Fruit fly (Drosophila melanogaster): ENCODE data around the gene eRF1.

Gene eRF1

DNA sequence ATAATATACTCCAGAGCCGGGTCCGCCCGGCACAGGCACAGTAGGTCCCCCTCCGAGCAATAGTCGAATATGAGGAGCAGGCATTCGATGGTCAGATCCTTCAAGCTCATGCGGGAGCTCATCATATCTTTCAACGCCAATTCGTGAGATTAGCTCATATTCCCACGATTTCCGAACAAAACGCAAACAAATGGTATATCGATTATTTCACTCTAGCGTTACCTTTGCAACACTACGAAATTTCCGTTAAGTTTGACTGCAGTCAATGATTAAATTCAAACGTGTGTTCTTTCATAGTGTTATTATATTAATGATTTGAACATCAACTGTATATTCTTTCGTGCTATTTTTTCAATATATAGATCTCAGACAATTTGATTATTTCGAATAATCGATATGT is 45.2 kb downstream of the eRF1 start, which contains the start of gene CG33969 (continued):
- TF ChIP-seq chn (GFP tag; optimal IDR thresholded peaks at IDR 0.05) (no peak), esg (GFP tag; conservative IDR thresholded peaks at IDR 0.05) (no peak), CG10366 (GFP tag; IDR thresholded peaks at IDR 0.05) (no peak), ato (GFP tag; IDR thresholded peaks at IDR 0.05; ENCODE audit: partially characterized antibody) (0 out of 2 replicates have a peak, but pooled peaks have one; percentile 26), CG31224 (GFP tag; IDR thresholded peaks at IDR 0.05) (no peak), Kr (GFP tag; optimal IDR thresholded peaks at IDR 0.05) (no peak), ken (GFP tag; IDR thresholded peaks at IDR 0.05) (no peak), CG1792 (GFP tag; optimal IDR thresholded peaks at IDR 0.05) (no peak), HmgD (GFP tag; optimal IDR thresholded peaks at IDR 0.05) (no peak), lilli (GFP tag; optimal IDR thresholded peaks at IDR 0.05) (no peak), CG4424 (GFP tag; optimal IDR thresholded peaks at IDR 0.05) (no peak), Neu2 (GFP tag; optimal IDR thresholded peaks at IDR 0.05; ENCODE audit: borderline replicate concordance) (no peak), CG8359 (GFP tag; optimal IDR thresholded peaks at IDR 0.05; ENCODE audit: borderline replicate concordance) (no peak), kah (GFP tag; optimal IDR thresholded peaks at IDR 0.05) (no peak), so (GFP tag; IDR thresholded peaks at IDR 0.05) (no peak), CG1647 (GFP tag; optimal IDR thresholded peaks at IDR 0.05) (no peak), CG7271 (tag; optimal IDR thresholded peaks at IDR 0.05) (no peak), MTF-1 (GFP tag; optimal IDR thresholded peaks at IDR 0.05; ENCODE audit: borderline replicate concordance) (no peak), bsh (GFP tag; optimal IDR thresholded peaks at IDR 0.05) (no peak), br (optimal IDR thresholded peaks at IDR 0.05) (no peak), dan (GFP tag; IDR thresholded peaks at IDR 0.05) (no peak), pan (optimal IDR thresholded peaks at IDR 0.05) (no peak), pan (GFP tag; optimal IDR thresholded peaks at IDR 0.05 in 1 of 2, IDR thresholded peaks at IDR 0.05 in 1 of 2) (no peak), HLH4C (GFP tag; IDR thresholded peaks at IDR 0.05; ENCODE audit: partially characterized antibody) (peak; percentile 14; the same call in 1 of the 3 replicates), twi (tag; optimal IDR thresholded peaks at IDR 0.05) (no peak), Ptx1 (GFP tag; IDR thresholded peaks at IDR 0.05) (no peak), CG13894 (tag; optimal IDR thresholded peaks at IDR 0.05) (no peak), BEAF-32 (GFP tag; optimal IDR thresholded peaks at IDR 0.05) (peak; percentile 58), klu (GFP tag; IDR thresholded peaks at IDR 0.05) (no peak), CG12299 (tag; optimal IDR thresholded peaks at IDR 0.05) (no peak), CG17802 (tag; optimal IDR thresholded peaks at IDR 0.05) (no peak), CG3838 (GFP tag; optimal IDR thresholded peaks at IDR 0.05) (no peak), sc (optimal IDR thresholded peaks at IDR 0.05) (no peak), sc (GFP tag; optimal IDR thresholded peaks at IDR 0.05) (no peak), TFAM (GFP tag; optimal IDR thresholded peaks at IDR 0.05) (no peak), Xrp1 (GFP tag; IDR thresholded peaks at IDR 0.05) (no peak), CG4282 (GFP tag; optimal IDR thresholded peaks at IDR 0.05) (no peak), CG10654 (GFP tag; optimal IDR thresholded peaks at IDR 0.05) (no peak)

dm6 chr3L:20395257-20395909 is 47.2 kb downstream of the eRF1 start:
- peak; percentile 3 for TF ChIP-seq NfI (GFP tag; optimal IDR thresholded peaks at IDR 0.05)
- TF ChIP-seq peb (GFP tag; IDR thresholded peaks at IDR 0.05) = no peak
- no peak for TF ChIP-seq CG8359 (GFP tag; optimal IDR thresholded peaks at IDR 0.05; ENCODE audit: borderline replicate concordance)
- TF ChIP-seq esg (GFP tag; conservative IDR thresholded peaks at IDR 0.05) = no peak
- TF ChIP-seq CG12391 (tag; optimal IDR thresholded peaks at IDR 0.05) = peak; percentile 38
- TF ChIP-seq dimm (GFP tag; IDR thresholded peaks at IDR 0.05) = no peak
- TF ChIP-seq gro (GFP tag; optimal IDR thresholded peaks at IDR 0.05) = peak; percentile 23
- peak; percentile 9 for TF ChIP-seq fd96Cb (tag; optimal IDR thresholded peaks at IDR 0.05)
- TF ChIP-seq CG10366 (GFP tag; IDR thresholded peaks at IDR 0.05) = peak; percentile 31; the same call in 1 of the 2 replicates
- TF ChIP-seq GATAe (GFP tag; conservative IDR thresholded peaks at IDR 0.05) = no peak; the same call in 1 of the 2 replicates
- peak; percentile 42; the same call in 1 of the 2 replicates for TF ChIP-seq MBD-R2 (GFP tag; IDR thresholded peaks at IDR 0.05)
- no peak for TF ChIP-seq NC2α (GFP tag; optimal IDR thresholded peaks at IDR 0.05)
- TF ChIP-seq CG8290 (GFP tag; optimal IDR thresholded peaks at IDR 0.05) = no peak
- peak in 1 of 2 experiments; percentile 76 for TF ChIP-seq CG8290 (tag; optimal IDR thresholded peaks at IDR 0.05)
- TF ChIP-seq CG5245 (GFP tag; optimal IDR thresholded peaks at IDR 0.05) = no peak
- TF ChIP-seq CG9609 (GFP tag; optimal IDR thresholded peaks at IDR 0.05) = no peak
- TF ChIP-seq CG15514 (GFP tag; optimal IDR thresholded peaks at IDR 0.05) = peak; percentile 38
- TF ChIP-seq CG15011 (GFP tag; optimal IDR thresholded peaks at IDR 0.05) = peak; percentile 20

Data from whole organism, embryonic.